Worm (Caenorhabditis elegans): ENCODE results near the gene sqv-8.

DNA sequence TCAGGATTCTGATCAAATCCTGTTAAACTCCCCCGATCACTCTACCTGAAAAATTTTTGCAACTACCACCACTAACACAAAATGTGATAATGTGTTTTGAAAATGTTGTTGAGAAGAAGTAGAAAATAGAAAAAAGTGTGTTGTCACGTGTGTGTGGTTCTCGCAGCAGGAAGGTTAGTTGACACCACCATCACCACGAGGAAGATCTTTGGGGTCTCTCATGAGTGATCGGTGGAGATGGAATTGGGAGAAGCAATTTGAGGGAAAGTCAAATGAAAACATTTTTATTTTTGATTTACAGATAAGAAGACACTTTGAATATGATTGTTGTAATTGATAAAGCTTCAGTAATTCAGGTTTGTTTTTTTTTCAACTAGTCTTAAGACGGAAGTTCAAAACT is 45.1 kb upstream of the sqv-8 start:
- TF ChIP-seq ztf-29 (GFP tag; IDR thresholded peaks at IDR 0.05) (no peak), cog-1 (tag; optimal IDR thresholded peaks at IDR 0.05) (no peak), flt-1 (GFP tag; IDR thresholded peaks at IDR 0.05) (no peak), med-1 (GFP tag; optimal IDR thresholded peaks at IDR 0.05; ENCODE audit: insufficient read depth) (no peak)
